Worm (Caenorhabditis elegans) whole organism, young adult: ENCODE data around the gene ndab-1.

Experiments
- B0336.3 ChIP-seq: fragments of 200-800 bp; sonication (Bioruptor generic); IDR thresholded peaks from 2 replicates; pipeline ENCODE4 v1.3.6; 2022; ENCODE audit warnings: missing genetic modification characterization, missing compliant biosample characterization
- F52B5.7 ChIP-seq: sonication (generic microtip); optimal IDR thresholded peaks from 2 replicates; lab custom pipeline; 2016; ENCODE audit warnings: mild to moderate bottlenecking, missing genetic modification characterization, missing compliant biosample characterization
- Y95B8A.8 ChIP-seq: fragments of 200-800 bp; sonication (Bioruptor generic); IDR thresholded peaks from 2 replicates; pipeline ENCODE4 v1.3.6; 2022; ENCODE audit warnings: missing genetic modification reagents, missing genetic modification characterization, missing compliant biosample characterization
- ama-1 ChIP-seq, 3 experiments: fragments of 150-350 bp in 1 of 3; sonication (generic microtip) in 2 of 3; optimal IDR thresholded peaks; 2 replicates each; lab custom pipeline; 2014 to 2018; ENCODE audit warnings: missing biosample characterization in 2 of 3, missing genetic modification characterization in 2 of 3, missing genetic modification reagents in 2 of 3
- athp-1 ChIP-seq: sonication (generic microtip); optimal IDR thresholded peaks from 2 replicates; lab custom pipeline; 2017; ENCODE audit warnings: mild to moderate bottlenecking, missing genetic modification characterization, missing compliant biosample characterization
- him-1 ChIP-seq: sonication (generic microtip); optimal IDR thresholded peaks from 2 replicates; lab custom pipeline; 2016; ENCODE audit warnings: missing genotype, missing genetic modification reagents, missing genetic modification characterization, missing compliant biosample characterization
- let-526 ChIP-seq: fragments of 200-800 bp; sonication (Bioruptor generic); IDR thresholded peaks from 2 replicates; pipeline ENCODE4 v1.3.6; 2022; ENCODE audit warnings: missing genetic modification reagents, missing genetic modification characterization, missing compliant biosample characterization
- madf-10 ChIP-seq: sonication (generic microtip); optimal IDR thresholded peaks from 2 replicates; lab custom pipeline; 2016; ENCODE audit warnings: mild to moderate bottlenecking, missing genetic modification characterization, missing compliant biosample characterization
- pha-4 ChIP-seq: fragments of 150-350 bp; sonication (generic microtip); optimal IDR thresholded peaks from 2 replicates; lab custom pipeline; 2014; ENCODE audit warnings: missing biosample characterization, missing genetic modification reagents, missing genetic modification characterization
- rcor-1 ChIP-seq: fragments of 200-800 bp; sonication (Bioruptor generic); IDR thresholded peaks from 2 replicates; pipeline ENCODE4 v1.3.6; 2022; ENCODE audit warnings: missing genetic modification reagents, missing genetic modification characterization, missing compliant biosample characterization
- snpc-1.3 ChIP-seq: sonication (generic microtip); optimal IDR thresholded peaks from 2 replicates; lab custom pipeline; 2017; ENCODE audit warnings: missing genetic modification characterization, mild to moderate bottlenecking, missing compliant biosample characterization, antibody characterized with exemption, moderate library complexity, missing genotype, missing genetic modification reagents; ENCODE audit not compliant: insufficient read depth
- snpc-4 ChIP-seq, 5 experiments: fragments of 150-350 bp in 1 of 5; sonication (generic microtip) in 4 of 5; optimal IDR thresholded peaks; 2 replicates each; lab custom pipeline; 2014 to 2018; ENCODE audit warnings: missing genetic modification characterization in 5 of 5, missing biosample characterization in 3 of 5, antibody characterized with exemption in 2 of 5, mild to moderate bottlenecking in 2 of 5, missing compliant biosample characterization in 2 of 5, missing genotype in 2 of 5, moderate library complexity in 2 of 5, missing genetic modification reagents in 1 of 5
- unc-62 ChIP-seq: fragments of 150-350 bp; optimal IDR thresholded peaks from 2 replicates; lab custom pipeline; 2014; ENCODE audit warnings: missing biosample characterization, missing genetic modification reagents, missing genetic modification characterization
- ztf-28 ChIP-seq: fragments of 200-800 bp; sonication (Bioruptor generic); IDR thresholded peaks from 2 replicates; pipeline ENCODE4 v1.3.6; 2022; ENCODE audit warnings: missing genetic modification reagents, missing genetic modification characterization, missing compliant biosample characterization

- no peak for TF ChIP-seq Y95B8A.8 (GFP tag; lab: Robert Waterston, UW)
- no peak for TF ChIP-seq snpc-1.3 (tag; lab: Kevin White, UChicago)
- no peak for TF ChIP-seq rcor-1 (GFP tag; lab: Robert Waterston, UW)
- no peak for TF ChIP-seq snpc-4 (GFP tag; optimal IDR thresholded peaks at IDR 0.05; lab: Kevin White, UChicago)
- no peak for TF ChIP-seq snpc-4 (tag; optimal IDR thresholded peaks at IDR 0.05; lab: Kevin White, UChicago)
- no peak for TF ChIP-seq ama-1 (optimal IDR thresholded peaks at IDR 0.05; lab: Kevin White, UChicago)
- no peak for TF ChIP-seq ama-1 (GFP tag; optimal IDR thresholded peaks at IDR 0.05; lab: Kevin White, UChicago)
- no peak for TF ChIP-seq him-1 (tag; lab: Kevin White, UChicago)
- TF ChIP-seq F52B5.7 (tag; lab: Kevin White, UChicago) = no peak
- TF ChIP-seq madf-10 (tag; lab: Kevin White, UChicago) = no peak
- no peak for TF ChIP-seq athp-1 (tag; lab: Kevin White, UChicago)
- no peak for TF ChIP-seq let-526 (GFP tag; lab: Robert Waterston, UW)
- no peak for TF ChIP-seq ztf-28 (GFP tag; lab: Robert Waterston, UW)
- TF ChIP-seq pha-4 (tag; lab: Kevin White, UChicago) = no peak
- TF ChIP-seq unc-62 = no peak
- TF ChIP-seq B0336.3 (GFP tag; lab: Robert Waterston, UW) = no peak
These were observed 8.1 kb upstream of the ndab-1 start, which contains the start of gene nft-1 for ce11 chrIII:11923586-11923985.
